Fruit fly (Drosophila melanogaster): ENCODE measurements around the gene RnpS1.

RnpS1 gene

dm6 chr3R:9600558-9600959 is 48.7 kb downstream of the RnpS1 start (continued):
- no peak for TF ChIP-seq kah (GFP tag; optimal IDR thresholded peaks at IDR 0.05)
- no peak for TF ChIP-seq CG17186 (GFP tag; optimal IDR thresholded peaks at IDR 0.05)
- TF ChIP-seq Fer1 (GFP tag; optimal IDR thresholded peaks at IDR 0.05): peak; percentile 68
- no peak for TF ChIP-seq CG7745 (tag; optimal IDR thresholded peaks at IDR 0.05)
- no peak for TF ChIP-seq cas (GFP tag; IDR thresholded peaks at IDR 0.05)
- no peak for TF ChIP-seq CG4617 (GFP tag; optimal IDR thresholded peaks at IDR 0.05; ENCODE audit: borderline replicate concordance)
- peak; percentile 12 for TF ChIP-seq CG9437 (GFP tag; optimal IDR thresholded peaks at IDR 0.05)
- TF ChIP-seq h (optimal IDR thresholded peaks at IDR 0.05): no peak
- TF ChIP-seq Spps (tag; optimal IDR thresholded peaks at IDR 0.05): no peak
- TF ChIP-seq Sry-δ (GFP tag; optimal IDR thresholded peaks at IDR 0.05): no peak
- no peak for TF ChIP-seq CG10321 (GFP tag; IDR thresholded peaks at IDR 0.05)
- no peak for TF ChIP-seq Bgb (GFP tag; IDR thresholded peaks at IDR 0.05; ENCODE audit: partially characterized antibody)
- peak; percentile 9 for TF ChIP-seq odd (GFP tag; optimal IDR thresholded peaks at IDR 0.05)
- peak; percentile 72 for TF ChIP-seq CG15011 (GFP tag; optimal IDR thresholded peaks at IDR 0.05)
- TF ChIP-seq cato (GFP tag; optimal IDR thresholded peaks at IDR 0.05; ENCODE audit: borderline replicate concordance): no peak
- 0 out of 2 replicates have a peak, but pooled peaks have one; percentile 34 for TF ChIP-seq wdn (GFP tag; IDR thresholded peaks at IDR 0.05)
- no peak for TF ChIP-seq sim (GFP tag; IDR thresholded peaks at IDR 0.05)
- no peak for TF ChIP-seq eyg (GFP tag; optimal IDR thresholded peaks at IDR 0.05)
- no peak for TF ChIP-seq HLH4C (GFP tag; IDR thresholded peaks at IDR 0.05; ENCODE audit: partially characterized antibody)
- no peak for TF ChIP-seq Gsc (GFP tag; IDR thresholded peaks at IDR 0.05)
- TF ChIP-seq CG2678 (tag; optimal IDR thresholded peaks at IDR 0.05): peak; percentile 86
- TF ChIP-seq esg (GFP tag; conservative IDR thresholded peaks at IDR 0.05): no peak
- TF ChIP-seq CG32772 (GFP tag; IDR thresholded peaks at IDR 0.05): no peak
- no peak for TF ChIP-seq luna (GFP tag; optimal IDR thresholded peaks at IDR 0.05)
- TF ChIP-seq Doc2 (GFP tag; IDR thresholded peaks at IDR 0.05): no peak
- TF ChIP-seq CG18764 (GFP tag; optimal IDR thresholded peaks at IDR 0.05): no peak
- no peak for TF ChIP-seq jigr1 (GFP tag; IDR thresholded peaks at IDR 0.05)
- TF ChIP-seq insv (GFP tag; optimal IDR thresholded peaks at IDR 0.05): no peak
- TF ChIP-seq CG2889 (GFP tag; IDR thresholded peaks at IDR 0.05): no peak
- TF ChIP-seq mam (GFP tag; optimal IDR thresholded peaks at IDR 0.05): no peak
- peak in 1 of 2 experiments; percentile 9 for TF ChIP-seq Hr51 (GFP tag; optimal IDR thresholded peaks at IDR 0.05)
- TF ChIP-seq CG16863 (GFP tag; optimal IDR thresholded peaks at IDR 0.05): no peak
- peak; percentile 45 for TF ChIP-seq CG2712 (tag; optimal IDR thresholded peaks at IDR 0.05)
- no peak for TF ChIP-seq fru (optimal IDR thresholded peaks at IDR 0.05)
- peak; percentile 58 for TF ChIP-seq CG13894 (tag; optimal IDR thresholded peaks at IDR 0.05)
- no peak for TF ChIP-seq HmgZ (tag; optimal IDR thresholded peaks at IDR 0.05)
- TF ChIP-seq CG17361 (GFP tag; IDR thresholded peaks at IDR 0.05): peak; percentile 69
- no peak for TF ChIP-seq CG34422 (GFP tag; IDR thresholded peaks at IDR 0.05)
- no peak for TF ChIP-seq gt (GFP tag; IDR thresholded peaks at IDR 0.05)
- no peak for TF ChIP-seq trh (GFP tag; optimal IDR thresholded peaks at IDR 0.05)
- TF ChIP-seq az2 (GFP tag; optimal IDR thresholded peaks at IDR 0.05): no peak
- peak; percentile 28 for TF ChIP-seq CG4328 (GFP tag; optimal IDR thresholded peaks at IDR 0.05)
- peak; percentile 23 for TF ChIP-seq Fer2 (tag; optimal IDR thresholded peaks at IDR 0.05)
- TF ChIP-seq CG6689 (GFP tag; IDR thresholded peaks at IDR 0.05): peak; percentile 35; the same call in 1 of the 2 replicates
- no peak for TF ChIP-seq CG17328 (GFP tag; IDR thresholded peaks at IDR 0.05)
- TF ChIP-seq CG13424 (tag; optimal IDR thresholded peaks at IDR 0.05): peak; percentile 24
- TF ChIP-seq CG6791 (GFP tag; IDR thresholded peaks at IDR 0.05; ENCODE audit: partially characterized antibody): no peak
- peak; percentile 11; the same call in 1 of the 2 replicates for TF ChIP-seq MBD-R2 (GFP tag; IDR thresholded peaks at IDR 0.05)
- no peak for TF ChIP-seq dm (GFP tag; optimal IDR thresholded peaks at IDR 0.05)
- TF ChIP-seq CG8281 (tag; optimal IDR thresholded peaks at IDR 0.05): peak; percentile 24
- TF ChIP-seq ken (GFP tag; IDR thresholded peaks at IDR 0.05): no peak
- TF ChIP-seq ato (GFP tag; IDR thresholded peaks at IDR 0.05; ENCODE audit: partially characterized antibody): no peak
